Fruit fly (Drosophila melanogaster): ENCODE measurements around the gene CG5043.

The CG5043 gene

DNA sequence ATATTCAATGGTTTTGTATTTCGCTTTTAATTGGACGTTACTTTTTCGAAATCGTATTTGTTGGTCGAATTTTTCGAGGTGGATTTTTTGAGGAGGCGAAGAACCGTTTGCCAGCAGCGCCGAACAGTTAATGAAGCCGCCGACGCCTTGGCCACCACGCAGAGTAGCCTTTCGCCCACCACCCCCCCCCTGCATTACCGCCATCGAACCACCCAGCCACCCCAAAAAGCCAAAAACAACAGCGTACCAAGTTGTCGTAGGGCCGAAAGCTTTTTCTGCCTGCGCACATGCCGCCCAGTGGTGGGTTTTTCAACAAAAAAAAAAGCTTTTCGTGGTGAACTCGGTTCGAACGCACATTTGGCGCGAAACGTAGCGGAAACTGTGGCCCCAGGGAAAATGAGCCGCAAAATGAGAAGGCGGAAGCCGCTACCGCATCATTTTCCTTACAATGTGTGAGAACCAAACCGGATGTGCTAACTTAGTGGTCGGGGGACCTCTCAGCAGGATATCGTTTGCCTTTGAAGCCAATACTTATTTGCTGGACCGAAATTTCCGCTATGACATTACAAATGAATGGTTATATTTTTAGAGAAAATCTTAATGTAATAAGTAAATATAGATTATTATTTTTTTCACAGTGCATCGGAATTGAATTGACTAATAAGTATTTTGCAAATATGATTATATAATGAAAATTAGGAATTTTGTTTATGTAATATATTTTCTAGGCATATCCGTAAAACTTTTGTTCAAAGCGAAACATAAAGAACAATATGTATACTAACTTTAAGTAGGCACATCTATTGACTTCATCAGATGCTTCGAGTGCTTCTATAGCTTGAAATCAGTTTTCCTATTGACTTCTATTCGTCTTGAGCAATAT lies at the start of gene CG5043, which contains the start of gene Dif:
TSS of gene CG5043 (plus strand) at position 833 of the 883 bp plus-strand sequence.
TSS of gene Dif (minus strand) at position 132 of the 883 bp plus-strand sequence.
- TF ChIP-seq CG8478 (optimal IDR thresholded peaks at IDR 0.05) (no peak), usp (GFP tag; optimal IDR thresholded peaks at IDR 0.05) (no peak), pan (optimal IDR thresholded peaks at IDR 0.05) (no peak), EcR (GFP tag; optimal IDR thresholded peaks at IDR 0.05) (no peak), Dll (optimal IDR thresholded peaks at IDR 0.05) (no peak), psq (optimal IDR thresholded peaks at IDR 0.05) (no peak)

DNA sequence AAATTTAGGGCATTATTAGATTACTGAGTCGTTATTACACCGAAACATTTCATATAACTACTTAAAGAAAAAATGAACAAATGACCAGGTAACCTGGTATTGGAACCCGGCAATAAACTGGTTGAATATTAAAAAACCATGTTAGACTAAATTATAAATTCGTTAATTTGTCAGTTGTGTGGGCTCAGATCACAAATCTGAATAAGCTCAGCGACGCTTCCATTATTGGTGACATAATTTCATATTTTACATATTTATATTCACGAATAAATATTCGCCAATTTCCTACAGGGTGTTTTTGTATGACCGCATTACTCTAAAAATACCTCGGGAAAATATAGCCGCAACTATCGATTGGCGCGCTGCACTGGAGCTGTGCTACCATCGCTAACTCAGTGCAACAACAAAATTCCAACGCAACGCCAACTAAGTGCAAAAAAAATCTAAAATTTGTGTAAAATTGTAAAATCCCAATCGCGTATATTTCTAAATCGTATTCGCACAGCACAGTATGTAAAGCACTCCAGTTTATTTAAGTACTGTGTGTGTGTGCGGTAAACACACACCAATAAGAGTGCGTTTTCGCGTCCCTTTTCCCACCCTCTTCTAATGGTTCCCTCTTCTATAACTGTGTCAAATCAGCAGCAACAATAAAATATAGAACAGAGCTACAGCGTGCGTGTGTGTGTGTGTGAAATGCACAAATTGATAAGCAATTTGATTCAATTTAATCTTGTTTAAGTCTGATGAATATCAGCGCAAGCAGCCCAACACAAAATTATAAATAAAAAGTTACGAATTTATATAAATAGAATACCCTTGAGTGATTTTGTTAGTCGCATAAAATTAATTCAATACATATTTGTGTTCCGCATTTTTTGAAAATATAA lies 49.1 kb upstream of the CG5043 start, which contains the start of gene CLIP-190:
TSS of gene CLIP-190 (plus strand) at position 370 of the 890 bp plus-strand sequence.
- TF ChIP-seq EcR (GFP tag; optimal IDR thresholded peaks at IDR 0.05) (no peak), CG8478 (optimal IDR thresholded peaks at IDR 0.05) (no peak), Dll (optimal IDR thresholded peaks at IDR 0.05) (no peak), psq (optimal IDR thresholded peaks at IDR 0.05) (no peak), pan (optimal IDR thresholded peaks at IDR 0.05) (no peak), usp (GFP tag; optimal IDR thresholded peaks at IDR 0.05) (no peak)

DNA sequence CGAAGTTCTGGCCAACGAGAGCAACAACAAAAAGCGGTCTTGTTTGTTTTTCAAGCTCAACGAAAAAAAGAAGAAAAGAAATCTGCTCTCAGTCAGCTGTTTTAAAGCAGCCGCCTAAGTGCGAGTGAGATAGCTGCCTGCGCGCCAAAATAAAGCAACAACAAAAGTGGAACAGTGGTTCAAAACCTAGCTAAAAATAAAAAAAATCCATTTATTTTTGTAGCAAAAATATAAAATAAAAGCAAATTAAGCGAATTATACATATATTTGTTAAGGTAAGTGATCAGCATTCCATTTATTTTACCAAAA lies 48.5 kb upstream of the CG5043 start:
- no peak for TF ChIP-seq psq (optimal IDR thresholded peaks at IDR 0.05)
- TF ChIP-seq Dll (optimal IDR thresholded peaks at IDR 0.05), result no peak
- no peak for TF ChIP-seq usp (GFP tag; optimal IDR thresholded peaks at IDR 0.05)
- no peak for TF ChIP-seq CG8478 (optimal IDR thresholded peaks at IDR 0.05)
- no peak for TF ChIP-seq pan (optimal IDR thresholded peaks at IDR 0.05)
- no peak for TF ChIP-seq EcR (GFP tag; optimal IDR thresholded peaks at IDR 0.05)

DNA sequence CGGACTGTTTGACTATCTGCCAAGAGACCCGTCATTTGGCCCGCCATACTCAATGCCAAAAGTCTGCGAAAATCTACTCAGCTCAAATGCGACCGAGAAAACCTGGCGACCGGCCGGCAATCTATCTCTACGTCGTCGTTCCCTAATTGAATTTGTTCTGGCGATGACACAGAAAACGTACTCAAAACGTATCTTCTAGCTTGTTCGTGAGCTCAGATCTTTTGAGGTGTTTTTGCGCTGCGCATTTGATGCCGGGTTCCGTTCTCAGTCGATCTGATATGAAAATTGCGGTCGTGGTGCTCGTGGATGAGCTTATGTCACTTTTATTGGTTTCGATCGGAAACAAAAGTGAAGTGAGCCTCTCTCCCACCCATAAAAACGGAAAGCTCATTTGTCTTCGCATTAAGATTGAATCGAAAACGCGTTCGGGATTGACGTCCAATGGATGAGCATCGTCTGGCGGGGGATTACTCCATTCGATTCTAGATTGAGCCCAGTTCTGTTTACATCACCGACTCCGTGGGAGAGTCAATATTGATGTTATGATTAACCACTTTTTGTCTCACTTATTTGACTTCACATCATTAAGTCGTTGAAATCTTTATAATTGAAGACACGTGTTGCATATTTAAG lies 45.8 kb upstream of the CG5043 start:
- TF ChIP-seq Dll (optimal IDR thresholded peaks at IDR 0.05) (no peak), pan (optimal IDR thresholded peaks at IDR 0.05) (no peak), CG8478 (optimal IDR thresholded peaks at IDR 0.05) (no peak), psq (optimal IDR thresholded peaks at IDR 0.05) (no peak), EcR (GFP tag; optimal IDR thresholded peaks at IDR 0.05) (no peak), usp (GFP tag; optimal IDR thresholded peaks at IDR 0.05) (no peak)

DNA sequence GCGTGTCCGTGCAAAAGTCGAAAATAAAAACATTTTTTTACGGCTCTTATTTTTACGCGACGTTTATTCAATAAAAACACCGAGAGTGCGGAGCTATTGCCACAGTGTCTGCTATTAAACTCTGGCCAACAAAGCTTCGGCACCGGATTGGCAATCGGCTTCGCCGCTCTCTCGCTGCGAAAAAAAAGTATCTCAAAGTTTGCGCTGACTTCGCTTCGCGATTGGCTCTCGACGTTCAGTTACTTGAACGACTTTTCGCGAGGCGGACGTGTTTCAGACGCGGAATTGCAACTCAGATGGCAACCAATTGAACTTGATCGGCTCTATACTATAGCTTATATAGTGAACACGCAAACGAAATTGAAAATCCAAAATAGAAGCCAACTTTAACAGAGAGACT lies 44.6 kb upstream of the CG5043 start:
- TF ChIP-seq EcR (GFP tag; optimal IDR thresholded peaks at IDR 0.05) (no peak), usp (GFP tag; optimal IDR thresholded peaks at IDR 0.05) (no peak)

DNA sequence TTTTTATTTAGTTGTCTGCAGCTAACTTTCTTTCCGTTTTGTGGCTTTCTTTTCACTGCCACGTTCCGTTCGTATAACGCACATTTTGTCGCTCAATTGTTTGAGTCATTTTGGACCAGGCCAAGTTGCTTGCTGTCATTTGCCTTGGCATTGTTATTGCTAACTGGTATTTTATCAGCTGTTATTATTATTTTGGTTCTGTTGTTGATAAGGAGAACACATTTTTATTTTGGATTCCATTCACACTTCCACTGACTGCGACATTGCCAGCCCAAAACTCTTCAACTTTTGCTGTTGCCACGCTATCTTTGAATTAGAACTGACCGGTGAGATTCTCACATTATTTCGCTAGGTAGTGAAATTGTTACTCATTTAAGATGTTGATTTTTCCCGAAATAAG lies 42.9 kb upstream of the CG5043 start:
- no peak for TF ChIP-seq pan (optimal IDR thresholded peaks at IDR 0.05)
- no peak for TF ChIP-seq CG8478 (optimal IDR thresholded peaks at IDR 0.05)
- no peak for TF ChIP-seq psq (optimal IDR thresholded peaks at IDR 0.05)
- no peak for TF ChIP-seq usp (GFP tag; optimal IDR thresholded peaks at IDR 0.05)
- no peak for TF ChIP-seq EcR (GFP tag; optimal IDR thresholded peaks at IDR 0.05)
- TF ChIP-seq Dll (optimal IDR thresholded peaks at IDR 0.05), result no peak

DNA sequence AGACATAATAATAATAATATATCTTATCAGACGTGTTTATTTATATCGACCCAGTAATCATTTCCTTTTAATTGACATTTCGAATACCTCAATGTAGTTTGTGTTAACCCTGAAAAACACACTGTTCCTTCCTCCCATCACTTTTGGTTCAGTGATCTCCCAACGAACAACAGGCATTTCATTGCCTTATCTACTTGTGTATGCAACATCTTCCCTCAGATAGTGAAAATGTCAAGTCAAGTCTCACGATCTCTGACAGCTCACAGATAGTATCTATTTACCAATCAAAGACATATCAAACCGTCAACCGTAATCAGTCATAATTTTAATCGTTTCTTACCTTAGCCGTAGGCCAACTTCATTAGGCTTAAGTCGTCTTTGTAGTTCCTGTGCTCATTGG lies 38.7 kb upstream of the CG5043 start:
- TF ChIP-seq CG8478 (optimal IDR thresholded peaks at IDR 0.05) (no peak), usp (GFP tag; optimal IDR thresholded peaks at IDR 0.05) (no peak), EcR (GFP tag; optimal IDR thresholded peaks at IDR 0.05) (no peak), pan (optimal IDR thresholded peaks at IDR 0.05) (no peak), Dll (optimal IDR thresholded peaks at IDR 0.05) (no peak), psq (optimal IDR thresholded peaks at IDR 0.05) (no peak)

DNA sequence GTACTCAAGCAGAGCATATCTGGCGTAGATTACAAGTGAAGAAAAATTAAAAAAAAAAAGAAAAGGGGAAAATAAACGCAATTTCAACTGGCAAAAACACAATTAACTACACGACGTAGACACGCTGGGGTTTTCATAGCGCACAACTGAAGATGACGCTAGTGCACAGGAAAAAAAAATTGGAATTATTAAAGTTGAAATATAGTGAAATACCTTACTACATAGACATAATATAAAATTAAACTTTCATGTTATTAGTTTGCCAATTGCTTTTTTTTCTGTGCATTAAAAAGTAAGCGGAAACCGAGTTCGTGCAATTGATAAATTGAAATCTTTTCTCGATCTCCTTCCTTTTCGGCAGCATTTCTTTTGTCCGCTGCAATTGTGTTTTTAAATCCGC lies 36.3 kb upstream of the CG5043 start:
- TF ChIP-seq usp (GFP tag; optimal IDR thresholded peaks at IDR 0.05) (no peak), pan (optimal IDR thresholded peaks at IDR 0.05) (no peak), Dll (optimal IDR thresholded peaks at IDR 0.05) (no peak), CG8478 (optimal IDR thresholded peaks at IDR 0.05) (no peak), EcR (GFP tag; optimal IDR thresholded peaks at IDR 0.05) (no peak), psq (optimal IDR thresholded peaks at IDR 0.05) (no peak)

DNA sequence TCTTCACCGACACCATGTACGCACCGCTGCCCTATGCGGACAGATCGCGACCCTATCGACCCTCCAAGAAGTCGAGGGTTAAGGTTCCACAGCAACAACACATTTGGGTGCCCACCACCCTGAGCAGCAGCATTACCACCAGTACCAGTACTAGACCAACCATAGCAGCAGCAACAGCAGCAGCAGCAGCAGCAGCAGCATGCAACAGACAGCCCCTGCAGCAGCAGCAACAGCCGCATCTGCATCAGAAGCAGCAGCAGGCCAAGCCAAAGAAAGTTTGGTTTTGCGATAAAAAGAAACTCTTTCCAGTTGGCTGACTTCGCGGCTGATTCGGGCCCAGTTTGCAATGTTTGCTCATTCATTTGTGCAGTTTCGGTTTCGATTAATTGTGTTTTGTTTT lies 31.2 kb upstream of the CG5043 start:
- TF ChIP-seq pan (optimal IDR thresholded peaks at IDR 0.05), result no peak
- no peak for TF ChIP-seq psq (optimal IDR thresholded peaks at IDR 0.05)
- no peak for TF ChIP-seq EcR (GFP tag; optimal IDR thresholded peaks at IDR 0.05)
- TF ChIP-seq usp (GFP tag; optimal IDR thresholded peaks at IDR 0.05), result no peak
- no peak for TF ChIP-seq Dll (optimal IDR thresholded peaks at IDR 0.05)
- TF ChIP-seq CG8478 (optimal IDR thresholded peaks at IDR 0.05), result no peak

DNA sequence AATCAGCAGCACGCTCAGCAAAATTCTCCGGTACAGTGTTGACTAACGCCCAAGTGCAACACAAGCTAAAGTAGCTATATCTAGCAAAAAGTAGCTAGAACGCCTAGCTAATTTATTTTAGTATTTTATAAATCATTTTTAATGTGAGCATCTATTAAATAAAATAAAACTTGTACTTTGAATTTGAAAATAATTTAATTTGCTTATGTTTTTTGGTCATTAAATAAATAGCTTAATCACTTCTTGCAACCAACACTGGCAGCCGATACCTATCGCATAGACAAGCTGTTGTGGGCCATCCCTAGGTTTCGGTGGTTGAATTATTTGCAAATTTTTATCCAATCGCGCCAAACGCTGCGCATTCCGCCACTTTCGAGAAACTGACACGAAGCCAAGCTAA lies 23.3 kb upstream of the CG5043 start, which contains the start of the genes Polr2J and CG15141:
TSS of gene Polr2J (minus strand) at position 49 of the 400 bp plus-strand sequence.
TSS of gene CG15141 (plus strand) at position 284 of the 400 bp plus-strand sequence.
- TF ChIP-seq CG8478 (optimal IDR thresholded peaks at IDR 0.05), result no peak
- TF ChIP-seq EcR (GFP tag; optimal IDR thresholded peaks at IDR 0.05), result no peak
- no peak for TF ChIP-seq pan (optimal IDR thresholded peaks at IDR 0.05)

DNA sequence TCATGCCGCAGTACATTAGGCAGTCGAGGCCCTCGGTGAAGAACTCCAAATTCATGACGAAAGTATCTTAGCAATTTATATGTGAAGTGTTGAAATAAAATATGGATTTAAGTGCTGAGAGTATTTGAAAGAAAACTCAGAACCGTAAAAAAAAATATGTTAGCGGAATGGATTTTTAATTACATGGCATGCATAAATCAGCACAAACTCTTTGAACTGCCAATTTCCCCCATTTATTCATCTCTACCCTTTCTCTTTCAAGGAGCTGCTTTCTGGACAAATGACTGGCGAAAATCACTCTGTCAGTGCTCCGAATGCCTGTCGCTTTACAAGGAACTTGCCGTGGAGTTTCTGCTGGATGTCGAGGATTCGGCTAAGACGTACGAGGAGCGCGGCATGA lies 21.1 kb upstream of the CG5043 start, which contains the start of gene Rsph9:
TSS of gene Rsph9 (minus strand) at position 101 of the 400 bp plus-strand sequence.
- TF ChIP-seq EcR (GFP tag; optimal IDR thresholded peaks at IDR 0.05) (no peak), psq (optimal IDR thresholded peaks at IDR 0.05) (no peak), usp (GFP tag; optimal IDR thresholded peaks at IDR 0.05) (no peak), CG8478 (optimal IDR thresholded peaks at IDR 0.05) (no peak), pan (optimal IDR thresholded peaks at IDR 0.05) (no peak), Dll (optimal IDR thresholded peaks at IDR 0.05) (no peak)
